Fruit fly (Drosophila melanogaster) Kc167 (cell line): ENCODE results near the gene CG31296.

Experiments
- Myc ChIP-seq: fragments of >200 bp; optimal IDR thresholded peaks from 2 replicates; lab custom pipeline; 2017; ENCODE audit warnings: missing external identifiers
- Sin3A ChIP-seq: fragments of >200 bp; optimal IDR thresholded peaks from 2 replicates; lab custom pipeline; 2018; ENCODE audit warnings: missing external identifiers
- h ChIP-seq: fragments of >200 bp; optimal IDR thresholded peaks from 3 replicates; lab custom pipeline; 2018; ENCODE audit warnings: missing external identifiers
- insv ChIP-seq: fragments of >200 bp; optimal IDR thresholded peaks from 3 replicates; lab custom pipeline; 2018; ENCODE audit warnings: missing external identifiers
- psq ChIP-seq: fragments of >200 bp; optimal IDR thresholded peaks from 2 replicates; lab custom pipeline; 2017; ENCODE audit warnings: missing external identifiers
- ttk ChIP-seq: sonication (Bioruptor generic); optimal IDR thresholded peaks from 2 replicates; lab custom pipeline; 2017; ENCODE audit warnings: missing external identifiers

Gene CG31296

dm6 chr3R:15547226-15547625 is 16.0 kb upstream of the CG31296 start:
- no peak for TF ChIP-seq psq (lab: Kevin White, UChicago)
- no peak for TF ChIP-seq Sin3A
- TF ChIP-seq insv = no peak
- no peak for TF ChIP-seq ttk (lab: Kevin White, UChicago)
- no peak for TF ChIP-seq h (lab: Kevin White, UChicago)
- TF ChIP-seq Myc (lab: Kevin White, UChicago) = no peak

DNA sequence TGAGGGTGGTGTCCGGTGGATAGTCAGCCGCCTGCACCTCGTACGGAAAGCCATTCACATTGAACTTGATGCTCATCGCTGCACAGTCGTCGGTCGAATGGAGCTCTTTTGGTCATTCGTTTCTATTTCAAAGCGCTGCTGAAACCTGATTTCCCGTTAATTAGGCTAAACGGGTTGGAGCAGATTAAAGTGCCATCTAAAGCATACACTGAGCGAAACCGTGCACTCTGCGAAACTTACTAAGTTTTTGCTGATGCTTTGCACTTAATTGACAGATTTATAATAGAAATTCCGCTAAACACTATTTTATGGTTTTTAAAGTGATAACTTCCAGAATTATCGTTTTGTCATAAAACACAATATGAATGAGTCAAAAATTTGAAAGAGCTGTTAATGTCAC is 11.0 kb upstream of the CG31296 start, which contains the start of gene AOX2:
Gene AOX2 (minus strand): TSS at position 101 of the 400 bp plus-strand sequence.
- no peak for TF ChIP-seq insv
- TF ChIP-seq psq (lab: Kevin White, UChicago) = no peak
- TF ChIP-seq Sin3A = no peak
- TF ChIP-seq h (lab: Kevin White, UChicago) = no peak
- no peak for TF ChIP-seq ttk (lab: Kevin White, UChicago)
- no peak for TF ChIP-seq Myc (lab: Kevin White, UChicago)

- TF ChIP-seq insv = no peak
- TF ChIP-seq ttk (lab: Kevin White, UChicago) = no peak
- TF ChIP-seq psq (lab: Kevin White, UChicago) = no peak
- TF ChIP-seq h (lab: Kevin White, UChicago) = no peak
- no peak for TF ChIP-seq Myc (lab: Kevin White, UChicago)
- TF ChIP-seq Sin3A = no peak
Observed at dm6 chr3R:15540932-15541331, 9.7 kb upstream of the CG31296 start.

- no peak for TF ChIP-seq Sin3A
- no peak for TF ChIP-seq insv
- no peak for TF ChIP-seq Myc (lab: Kevin White, UChicago)
- TF ChIP-seq ttk (lab: Kevin White, UChicago) = no peak
- no peak for TF ChIP-seq psq (lab: Kevin White, UChicago)
- no peak for TF ChIP-seq h (lab: Kevin White, UChicago)
Observed at dm6 chr3R:15536918-15537716, 5.8 kb upstream of the CG31296 start, which contains the start of gene AOX1. Gene AOX1 (minus strand): TSS chr3R:15537292.

dm6 chr3R:15517113-15517512 is 14.2 kb downstream of the CG31296 start:
- no peak for TF ChIP-seq Myc (lab: Kevin White, UChicago)
- TF ChIP-seq h (lab: Kevin White, UChicago) = no peak
- TF ChIP-seq psq (lab: Kevin White, UChicago) = no peak
- no peak for TF ChIP-seq Sin3A
- no peak for TF ChIP-seq insv

DNA sequence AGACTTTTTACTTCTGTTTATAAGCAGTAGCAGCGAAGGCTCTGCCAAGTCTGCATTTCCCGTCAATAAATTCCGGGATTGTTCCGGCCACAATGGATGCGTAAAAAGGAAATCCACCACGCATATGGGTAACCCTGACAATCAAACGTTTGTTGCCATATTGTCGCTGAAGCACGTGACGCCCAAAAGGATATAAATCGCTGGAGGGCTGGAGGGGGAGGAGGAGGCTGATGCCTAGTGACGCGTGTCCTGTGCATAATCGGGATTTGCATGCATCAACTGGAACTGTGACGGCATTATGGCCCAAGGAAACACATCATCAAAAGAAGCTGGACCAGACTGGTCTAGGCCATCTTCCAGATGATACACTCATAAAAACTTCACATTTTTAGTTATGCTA is 18.1 kb downstream of the CG31296 start:
- TF ChIP-seq Myc (lab: Kevin White, UChicago) = no peak
- TF ChIP-seq Sin3A = no peak
- no peak for TF ChIP-seq h (lab: Kevin White, UChicago)
- no peak for TF ChIP-seq insv
- TF ChIP-seq ttk (lab: Kevin White, UChicago) = no peak
- TF ChIP-seq psq (lab: Kevin White, UChicago) = no peak

DNA sequence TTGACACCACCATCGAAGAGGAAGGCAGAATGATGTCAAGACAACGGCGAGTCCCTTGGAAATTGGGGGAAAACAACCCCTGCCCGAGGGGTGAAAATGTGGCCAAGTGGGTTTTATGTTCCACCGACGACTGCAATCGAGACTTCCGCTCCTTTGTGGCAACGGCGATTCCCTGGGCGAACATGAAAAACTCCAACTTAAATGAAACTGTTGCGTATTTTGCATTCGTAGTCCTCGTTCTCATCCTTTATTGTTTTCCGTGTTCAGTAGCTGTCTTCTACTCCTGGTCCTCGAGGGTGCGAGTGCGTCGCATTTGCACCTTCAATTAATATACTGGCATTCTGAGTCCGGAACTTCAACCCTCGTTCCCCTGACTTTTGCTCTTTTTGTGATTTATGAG is 19.0 kb downstream of the CG31296 start:
- TF ChIP-seq psq (lab: Kevin White, UChicago) (no peak), ttk (lab: Kevin White, UChicago) (no peak), Sin3A (no peak), Myc (lab: Kevin White, UChicago) (no peak), h (lab: Kevin White, UChicago) (no peak), insv (no peak)

dm6 chr3R:15509817-15510216 is 21.5 kb downstream of the CG31296 start, which contains the start of gene CG44013:
Gene CG44013 (minus strand): TSS chr3R:15509917.
- TF ChIP-seq Myc (lab: Kevin White, UChicago) = no peak
- no peak for TF ChIP-seq ttk (lab: Kevin White, UChicago)
- no peak for TF ChIP-seq h (lab: Kevin White, UChicago)
- TF ChIP-seq psq (lab: Kevin White, UChicago) = no peak
- TF ChIP-seq Sin3A = no peak
- TF ChIP-seq insv = no peak

dm6 chr3R:15508631-15509030 is 22.6 kb downstream of the CG31296 start, which contains the start of gene CG44014:
Gene CG44014 (minus strand): TSS chr3R:15508886.
- TF ChIP-seq ttk (lab: Kevin White, UChicago) (no peak), Sin3A (no peak), h (lab: Kevin White, UChicago) (no peak), Myc (lab: Kevin White, UChicago) (no peak), psq (lab: Kevin White, UChicago) (no peak), insv (no peak)

DNA sequence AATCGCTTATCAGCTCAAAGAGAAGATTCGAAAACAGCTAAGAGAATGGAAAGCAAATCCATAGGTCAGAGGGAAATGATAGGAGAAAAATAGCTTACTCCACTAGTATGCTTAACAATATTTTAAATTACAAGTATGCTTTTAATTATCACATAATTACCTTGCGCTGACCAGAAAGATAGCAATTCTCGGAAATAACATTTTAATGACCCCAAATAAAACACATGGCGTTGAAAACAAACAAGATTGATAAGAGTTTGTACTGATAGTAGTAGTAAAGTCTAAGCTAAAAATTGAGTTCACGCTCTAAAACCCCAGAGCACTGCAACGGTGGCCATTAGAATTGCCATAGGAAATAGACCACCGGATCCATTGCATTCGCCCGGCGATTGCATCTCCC is 23.5 kb downstream of the CG31296 start:
- TF ChIP-seq h (lab: Kevin White, UChicago) = no peak
- TF ChIP-seq insv = no peak
- no peak for TF ChIP-seq psq (lab: Kevin White, UChicago)
- TF ChIP-seq ttk (lab: Kevin White, UChicago) = no peak
- TF ChIP-seq Sin3A = no peak
- TF ChIP-seq Myc (lab: Kevin White, UChicago) = no peak

DNA sequence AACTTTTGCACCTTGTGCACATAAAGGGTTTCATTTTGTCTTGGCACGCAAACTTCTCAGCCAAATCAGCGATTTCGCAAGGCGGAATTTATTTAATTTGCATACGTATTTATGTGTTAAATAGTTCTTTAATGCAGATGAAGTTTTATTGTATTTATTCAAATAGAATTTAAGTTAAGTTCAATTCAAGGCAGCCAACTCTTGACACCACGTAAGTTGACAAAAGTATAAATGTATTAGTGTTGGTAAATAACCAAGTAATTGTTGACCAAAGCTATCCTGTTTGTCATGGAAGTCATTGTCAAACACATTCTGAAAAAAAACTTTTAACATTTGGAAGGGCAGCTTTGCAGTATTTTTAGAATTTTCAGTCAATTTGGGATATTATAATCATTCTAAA is 37.0 kb downstream of the CG31296 start, which contains the start of gene maca:
Gene maca (plus strand): TSS at position 301 of the 400 bp plus-strand sequence.
- no peak for TF ChIP-seq Sin3A

dm6 chr3R:15493211-15493610 is 38.1 kb downstream of the CG31296 start:
- TF ChIP-seq h (lab: Kevin White, UChicago) = no peak
- no peak for TF ChIP-seq Sin3A
- TF ChIP-seq psq (lab: Kevin White, UChicago) = no peak
- no peak for TF ChIP-seq insv
- no peak for TF ChIP-seq ttk (lab: Kevin White, UChicago)
- no peak for TF ChIP-seq Myc (lab: Kevin White, UChicago)
